Worm (Caenorhabditis elegans) whole organism, L4 larva: ENCODE measurements around the gene F49E11.7.

Experiments used
- F10B5.3 ChIP-seq: sonication (generic microtip); optimal IDR thresholded peaks from 2 replicates; lab custom pipeline; 2016; ENCODE audit warnings: mild to moderate bottlenecking, missing genetic modification characterization, missing compliant biosample characterization
- F37D6.2 ChIP-seq: sonication (generic microtip); optimal IDR thresholded peaks from 2 replicates; lab custom pipeline; 2016; ENCODE audit warnings: mild to moderate bottlenecking, missing genetic modification characterization, missing compliant biosample characterization
- F44E2.7 ChIP-seq: fragments of 200-800 bp; sonication (Bioruptor generic); IDR thresholded peaks from 2 replicates; pipeline ENCODE4 v2.1.2; 2022; ENCODE audit warnings: missing genetic modification characterization, missing compliant biosample characterization
- T20F7.1 ChIP-seq: fragments of 200-800 bp; sonication (Bioruptor generic); optimal IDR thresholded peaks from 2 replicates; lab custom pipeline; 2018; ENCODE audit warnings: mild to moderate bottlenecking, missing genetic modification characterization, missing compliant biosample characterization
- T26A8.4 ChIP-seq: fragments of 200-800 bp; sonication (Bioruptor generic); IDR thresholded peaks from 2 replicates; pipeline ENCODE4 v1.3.6; 2022; ENCODE audit warnings: missing genetic modification characterization, missing compliant biosample characterization
- Y48G9A.11 ChIP-seq: fragments of 200-800 bp; sonication (Bioruptor generic); IDR thresholded peaks from 2 replicates; pipeline ENCODE4 v1.3.6; 2022; ENCODE audit warnings: missing genetic modification reagents, missing genetic modification characterization, missing compliant biosample characterization
- Y75B8A.6 ChIP-seq: fragments of 200-800 bp; sonication (Bioruptor generic); IDR thresholded peaks from 2 replicates; pipeline ENCODE4 v1.3.6; 2022; ENCODE audit warnings: missing genetic modification reagents, missing genetic modification characterization, missing compliant biosample characterization
- aha-1 ChIP-seq: fragments of 150-350 bp; peaks from one replicate; lab custom pipeline; 2014; ENCODE audit warnings: missing biosample characterization, missing genetic modification characterization
- ceh-44 ChIP-seq: fragments of 200-800 bp; sonication (Bioruptor generic); IDR thresholded peaks from 2 replicates; pipeline ENCODE4 v1.3.6; 2022; ENCODE audit warnings: missing genetic modification reagents, missing genetic modification characterization, missing compliant biosample characterization
- daf-12 ChIP-seq: fragments of 150-350 bp; optimal IDR thresholded peaks from 2 replicates; lab custom pipeline; 2014; ENCODE audit warnings: missing biosample characterization, missing genetic modification reagents, missing genetic modification characterization
- daf-16 ChIP-seq, 3 experiments: sonication (generic microtip); optimal IDR thresholded peaks; 2 replicates each; lab custom pipeline; 2016 to 2017; ENCODE audit warnings: missing genetic modification characterization in 3 of 3, missing genetic modification reagents in 3 of 3, mild to moderate bottlenecking in 2 of 3, missing compliant biosample characterization in 2 of 3, missing biosample characterization in 1 of 3, moderate library complexity in 1 of 3
- daf-19 ChIP-seq: fragments of 200-800 bp; sonication (Bioruptor generic); conservative IDR thresholded peaks from 2 replicates; pipeline ENCODE4 v1.3.6; 2022; ENCODE audit warnings: missing genetic modification characterization, missing compliant biosample characterization
- daf-8 ChIP-seq: fragments of 200-800 bp; sonication (Bioruptor generic); IDR thresholded peaks from 2 replicates; pipeline ENCODE4 v1.3.6; 2022; ENCODE audit warnings: missing genetic modification characterization, missing compliant biosample characterization
- dmd-8 ChIP-seq: fragments of 200-800 bp; sonication (Bioruptor generic); IDR thresholded peaks from 2 replicates; pipeline ENCODE4 v1.3.6; 2022; ENCODE audit warnings: missing genetic modification characterization, missing compliant biosample characterization
- dmd-9 ChIP-seq: fragments of 200-800 bp; sonication (Bioruptor generic); IDR thresholded peaks from 2 replicates; pipeline ENCODE4 v1.3.6; 2022; ENCODE audit warnings: missing genetic modification reagents, missing genetic modification characterization, missing compliant biosample characterization
- dpl-1 ChIP-seq: fragments of 150-350 bp; optimal IDR thresholded peaks from 2 replicates; lab custom pipeline; 2014; ENCODE audit warnings: missing biosample characterization, missing genetic modification reagents, missing genetic modification characterization
- dve-1 ChIP-seq: sonication (generic microtip); optimal IDR thresholded peaks from 2 replicates; lab custom pipeline; 2017; ENCODE audit warnings: antibody characterized with exemption, mild to moderate bottlenecking, missing genetic modification characterization, missing compliant biosample characterization; ENCODE audit not compliant: insufficient read depth
- fkh-10 ChIP-seq: fragments of 150-350 bp; optimal IDR thresholded peaks from 2 replicates; lab custom pipeline; 2014; ENCODE audit warnings: missing biosample characterization, missing genetic modification reagents, missing genetic modification characterization
- gei-8 ChIP-seq: fragments of 200-800 bp; sonication (Bioruptor generic); optimal IDR thresholded peaks from 2 replicates; lab custom pipeline; 2018; ENCODE audit warnings: mild to moderate bottlenecking, missing genetic modification characterization, missing compliant biosample characterization
- hlh-11 ChIP-seq: fragments of 200-800 bp; sonication (Bioruptor generic); optimal IDR thresholded peaks from 2 replicates; lab custom pipeline; 2018; ENCODE audit warnings: mild to moderate bottlenecking, missing genetic modification characterization, missing compliant biosample characterization
- lim-7 ChIP-seq: fragments of 200-800 bp; sonication (Bioruptor generic); IDR thresholded peaks from 2 replicates; pipeline ENCODE4 v1.3.6; 2022; ENCODE audit warnings: missing genetic modification characterization, missing compliant biosample characterization
- lin-15B ChIP-seq: fragments of 150-350 bp; sonication (generic microtip); optimal IDR thresholded peaks from 3 replicates; lab custom pipeline; 2014; ENCODE audit warnings: missing biosample characterization, missing genetic modification characterization
- lin-39 ChIP-seq: fragments of 150-350 bp; optimal IDR thresholded peaks from 2 replicates; lab custom pipeline; 2014; ENCODE audit warnings: missing biosample characterization, missing genetic modification reagents, missing genetic modification characterization
- lir-3 ChIP-seq: sonication (generic microtip); optimal IDR thresholded peaks from 2 replicates; lab custom pipeline; 2016; ENCODE audit warnings: mild to moderate bottlenecking, missing genetic modification characterization, missing compliant biosample characterization
- madf-9 ChIP-seq: fragments of 200-800 bp; sonication (Bioruptor generic); conservative IDR thresholded peaks from 2 replicates; pipeline ENCODE4 v1.3.6; 2022; ENCODE audit warnings: missing genetic modification reagents, missing genetic modification characterization, missing compliant biosample characterization
- mdl-1 ChIP-seq, 2 experiments: fragments of 150-350 bp in 1 of 2; sonication (generic microtip) in 1 of 2; optimal IDR thresholded peaks; 2 replicates each; lab custom pipeline; 2014 to 2017; ENCODE audit warnings: missing biosample characterization in 2 of 2, missing genetic modification characterization in 2 of 2
- mdt-29 ChIP-seq: fragments of 200-800 bp; sonication (Bioruptor generic); IDR thresholded peaks from 2 replicates; pipeline ENCODE4 v1.3.6; 2022; ENCODE audit warnings: missing genetic modification reagents, missing genetic modification characterization, missing compliant biosample characterization
- mes-2 ChIP-seq: sonication (generic microtip); optimal IDR thresholded peaks from 2 replicates; lab custom pipeline; 2016; ENCODE audit warnings: missing genotype, mild to moderate bottlenecking, missing genetic modification characterization, missing compliant biosample characterization; ENCODE audit not compliant: poor library complexity, severe bottlenecking
- nhr-10 ChIP-seq: fragments of 150-350 bp; optimal IDR thresholded peaks from 2 replicates; lab custom pipeline; 2014; ENCODE audit warnings: missing biosample characterization, missing genetic modification characterization
- nhr-11 ChIP-seq: fragments of 150-350 bp; optimal IDR thresholded peaks from 2 replicates; lab custom pipeline; 2014; ENCODE audit warnings: missing biosample characterization, missing genetic modification characterization
- nhr-111 ChIP-seq: fragments of 200-800 bp; sonication (Bioruptor generic); optimal IDR thresholded peaks from 2 replicates; lab custom pipeline; 2018; ENCODE audit warnings: mild to moderate bottlenecking, missing genetic modification characterization, missing compliant biosample characterization
- nhr-25 ChIP-seq: sonication (generic microtip); optimal IDR thresholded peaks from 2 replicates; lab custom pipeline; 2017; ENCODE audit warnings: missing genetic modification characterization, mild to moderate bottlenecking, missing compliant biosample characterization, antibody characterized with exemption, moderate library complexity, borderline replicate concordance; ENCODE audit not compliant: insufficient read depth
- nhr-28 ChIP-seq: fragments of 150-350 bp; optimal IDR thresholded peaks from 2 replicates; lab custom pipeline; 2014; ENCODE audit warnings: missing biosample characterization, missing genetic modification characterization
- php-3 ChIP-seq: fragments of 200-800 bp; sonication (Bioruptor generic); IDR thresholded peaks from 2 replicates; pipeline ENCODE4 v1.3.6; 2022; ENCODE audit warnings: missing genetic modification reagents, missing genetic modification characterization, missing compliant biosample characterization
- pqm-1 ChIP-seq: sonication (generic microtip); optimal IDR thresholded peaks from 2 replicates; lab custom pipeline; 2017; ENCODE audit warnings: missing biosample characterization, missing genetic modification characterization
- rbr-2 ChIP-seq: sonication (generic microtip); optimal IDR thresholded peaks from 2 replicates; lab custom pipeline; 2016; ENCODE audit warnings: missing genotype, missing genetic modification characterization, missing compliant biosample characterization
- saeg-2 ChIP-seq: fragments of 200-800 bp; sonication (Bioruptor generic); IDR thresholded peaks from 2 replicates; pipeline ENCODE4 v1.3.6; 2022; ENCODE audit warnings: missing genetic modification reagents, missing genetic modification characterization, missing compliant biosample characterization
- sdz-12 ChIP-seq: fragments of 200-800 bp; sonication (Bioruptor generic); optimal IDR thresholded peaks from 2 replicates; lab custom pipeline; 2018; ENCODE audit warnings: mild to moderate bottlenecking, missing genetic modification characterization, missing compliant biosample characterization
- set-16 ChIP-seq: fragments of 200-800 bp; sonication (Bioruptor generic); IDR thresholded peaks from 2 replicates; pipeline ENCODE4 v1.3.6; 2022; ENCODE audit warnings: missing genetic modification reagents, missing genetic modification characterization, missing compliant biosample characterization
- snpc-4 ChIP-seq: fragments of 150-350 bp; optimal IDR thresholded peaks from 2 replicates; lab custom pipeline; 2014; ENCODE audit warnings: missing biosample characterization, missing genetic modification characterization
- unc-62 ChIP-seq, 3 experiments: fragments of 150-350 bp in 1 of 3; sonication (generic microtip); optimal IDR thresholded peaks in 2 of 3; peaks in 1 of 3; 1 replicate in 1 of 3; 2 replicates in 2 of 3; lab custom pipeline; 2014 to 2017; ENCODE audit warnings: missing biosample characterization in 3 of 3, missing genetic modification characterization in 3 of 3, missing genetic modification reagents in 3 of 3, missing genotype in 1 of 3
- vab-7 ChIP-seq: fragments of 200-800 bp; sonication (Bioruptor generic); IDR thresholded peaks from 2 replicates; pipeline ENCODE4 v1.3.6; 2022; ENCODE audit warnings: missing genetic modification reagents, missing genetic modification characterization, missing compliant biosample characterization
- zag-1 ChIP-seq: fragments of 150-350 bp; optimal IDR thresholded peaks from 2 replicates; lab custom pipeline; 2014; ENCODE audit warnings: missing biosample characterization, missing genetic modification characterization
- zfp-2 ChIP-seq: sonication (generic microtip); optimal IDR thresholded peaks from 2 replicates; lab custom pipeline; 2016; ENCODE audit warnings: mild to moderate bottlenecking, missing genetic modification characterization, missing compliant biosample characterization
- zfp-3 ChIP-seq: fragments of 200-800 bp; sonication (Bioruptor generic); conservative IDR thresholded peaks from 2 replicates; pipeline ENCODE4 v1.3.6; 2022; ENCODE audit warnings: missing genetic modification reagents, missing genetic modification characterization, missing compliant biosample characterization
- ztf-11 ChIP-seq: fragments of 150-350 bp; optimal IDR thresholded peaks from 2 replicates; lab custom pipeline; 2014; ENCODE audit warnings: missing biosample characterization, missing genetic modification characterization

The F49E11.7 gene

ce11 chrIV:13030467-13031299 is 22.0 kb upstream of the F49E11.7 start:
- TF ChIP-seq nhr-28 (tag; lab: Kevin White, UChicago) (peak; percentile 6), lin-15B (tag; lab: Kevin White, UChicago) (no peak), nhr-11 (no peak), snpc-4 (tag; lab: Kevin White, UChicago) (no peak), dpl-1 (GFP tag; lab: Kevin White, UChicago) (no peak), Y48G9A.11 (GFP tag; lab: Robert Waterston, UW) (no peak), zfp-2 (tag; lab: Kevin White, UChicago) (no peak), gei-8 (GFP tag; lab: Kevin White, UChicago) (no peak), lir-3 (tag; lab: Kevin White, UChicago) (no peak), aha-1 (tag; lab: Kevin White, UChicago) (peak; percentile 52), sdz-12 (GFP tag; lab: Kevin White, UChicago) (no peak), unc-62 (GFP tag; optimal IDR thresholded peaks at IDR 0.05 in 1 of 2; lab: Kevin White, UChicago) (peak in 1 of 2 experiments; percentile 85), unc-62 (tag; optimal IDR thresholded peaks at IDR 0.05; lab: Kevin White, UChicago) (no peak), mdt-29 (no peak), Y75B8A.6 (GFP tag; lab: Robert Waterston, UW) (no peak), hlh-11 (peak; percentile 29), F44E2.7 (GFP tag; lab: Robert Waterston, UW) (no peak), mes-2 (no peak), nhr-25 (tag; lab: Kevin White, UChicago) (peak; percentile 52), php-3 (GFP tag; lab: Robert Waterston, UW) (no peak), nhr-111 (GFP tag; lab: Kevin White, UChicago) (no peak), daf-19 (GFP tag; lab: Robert Waterston, UW) (0 out of 2 replicates have a peak, but pooled peaks have one; percentile 50)

- no peak for TF ChIP-seq dmd-8 (GFP tag; lab: Robert Waterston, UW)
- TF ChIP-seq gei-8 (GFP tag; lab: Kevin White, UChicago): no peak
- no peak for TF ChIP-seq vab-7
- TF ChIP-seq F37D6.2 (tag; lab: Kevin White, UChicago): no peak
- TF ChIP-seq nhr-28 (tag; lab: Kevin White, UChicago): peak; percentile 21
- no peak for TF ChIP-seq saeg-2
- TF ChIP-seq T26A8.4 (GFP tag; lab: Robert Waterston, UW): no peak
- TF ChIP-seq ceh-44 (GFP tag; lab: Robert Waterston, UW): no peak
- no peak for TF ChIP-seq nhr-10 (tag; lab: Kevin White, UChicago)
- no peak for TF ChIP-seq fkh-10 (GFP tag; lab: Kevin White, UChicago)
- TF ChIP-seq F10B5.3: no peak
- TF ChIP-seq dve-1 (tag; lab: Kevin White, UChicago): peak; percentile 61
- peak; percentile 28 for TF ChIP-seq pqm-1 (tag; lab: Kevin White, UChicago)
- TF ChIP-seq T20F7.1 (GFP tag; lab: Kevin White, UChicago): no peak
- no peak for TF ChIP-seq rbr-2 (tag; lab: Kevin White, UChicago)
- TF ChIP-seq nhr-11: no peak
- no peak for TF ChIP-seq lim-7 (GFP tag; lab: Robert Waterston, UW)
- TF ChIP-seq set-16: no peak
- TF ChIP-seq mdl-1 (tag; optimal IDR thresholded peaks at IDR 0.05; lab: Kevin White, UChicago): peak in 1 of 2 experiments; percentile 12
- peak; percentile 28 for TF ChIP-seq hlh-11
- no peak for TF ChIP-seq daf-12
- TF ChIP-seq zfp-2 (tag; lab: Kevin White, UChicago): no peak
- peak in 1 of 2 experiments; percentile 10 for TF ChIP-seq unc-62 (GFP tag; optimal IDR thresholded peaks at IDR 0.05 in 1 of 2; lab: Kevin White, UChicago)
- TF ChIP-seq unc-62 (tag; optimal IDR thresholded peaks at IDR 0.05; lab: Kevin White, UChicago): no peak
- TF ChIP-seq dmd-9 (GFP tag; lab: Robert Waterston, UW): no peak
- TF ChIP-seq lin-39: no peak
- no peak for TF ChIP-seq zfp-3 (GFP tag; lab: Robert Waterston, UW)
- no peak for TF ChIP-seq daf-16 (GFP tag; optimal IDR thresholded peaks at IDR 0.05; lab: Kevin White, UChicago)
- peak; percentile 56 for TF ChIP-seq daf-16 (tag; optimal IDR thresholded peaks at IDR 0.05; lab: Kevin White, UChicago)
- no peak for TF ChIP-seq mes-2
- TF ChIP-seq madf-9 (GFP tag; lab: Robert Waterston, UW): no peak
- TF ChIP-seq ztf-11 (tag; lab: Kevin White, UChicago): no peak
- no peak for TF ChIP-seq daf-8 (GFP tag; lab: Robert Waterston, UW)
- no peak for TF ChIP-seq zag-1
Measured at ce11 chrIV:13032153-13032552, 20.5 kb upstream of the F49E11.7 start.
